Fruit fly (Drosophila melanogaster): ENCODE data around the gene CG3225.

The CG3225 gene

DNA sequence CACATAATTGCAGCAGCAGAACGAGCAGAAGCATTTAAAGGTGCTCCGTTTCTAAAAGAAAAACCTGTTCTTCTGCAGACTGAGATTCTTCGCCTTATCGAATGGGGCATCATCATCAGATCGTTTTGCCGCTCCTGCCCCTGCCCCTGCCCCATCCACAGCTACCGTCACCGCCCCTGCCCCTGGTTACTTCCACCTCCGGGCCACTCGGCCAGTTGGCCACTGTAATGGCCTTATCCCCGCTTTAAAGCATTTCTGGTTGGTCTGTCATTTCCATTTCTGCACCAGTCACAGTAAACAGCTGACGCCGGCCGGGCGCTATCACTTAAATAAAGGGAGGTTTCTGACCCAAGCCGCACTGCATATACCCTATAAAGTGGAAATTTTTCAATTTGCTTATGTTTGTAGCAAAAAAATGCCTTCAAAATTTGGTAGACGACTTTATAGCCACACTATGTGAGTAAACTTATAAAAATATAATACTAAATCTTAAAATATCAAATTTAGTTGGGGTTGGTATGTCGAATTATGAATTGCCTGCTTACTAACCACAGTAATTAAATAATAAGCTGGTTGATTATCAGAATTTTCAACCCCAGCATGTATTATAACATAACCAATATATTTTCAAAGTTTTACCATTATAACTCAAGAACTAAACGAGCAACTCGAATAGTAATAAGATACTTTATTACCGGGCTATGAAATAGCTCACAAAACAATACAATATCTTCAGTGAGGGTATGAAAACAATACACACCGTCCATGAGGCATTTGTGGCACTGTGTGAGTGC lies 7.2 kb downstream of the CG3225 start (continued):
- TF ChIP-seq CG15696 (tag; optimal IDR thresholded peaks at IDR 0.05) (peak; percentile 64), sens (GFP tag) (peak; percentile 92), tap (tag; optimal IDR thresholded peaks at IDR 0.05) (peak; percentile 36), PHDP (tag; optimal IDR thresholded peaks at IDR 0.05) (peak; percentile 48), br (optimal IDR thresholded peaks at IDR 0.05) (no peak), Ada2b (GFP tag; IDR thresholded peaks at IDR 0.05) (peak; percentile 42; the same call in 1 of the 2 replicates), CG18262 (tag; optimal IDR thresholded peaks at IDR 0.05) (peak; percentile 81), CG15479 (GFP tag; optimal IDR thresholded peaks at IDR 0.05) (no peak), CG3065 (GFP tag; optimal IDR thresholded peaks at IDR 0.05) (no peak), cas (GFP tag; IDR thresholded peaks at IDR 0.05) (no peak), stwl (tag; optimal IDR thresholded peaks at IDR 0.05) (no peak), CG8924 (tag; optimal IDR thresholded peaks at IDR 0.05) (peak; percentile 84), CG8765 (GFP tag; IDR thresholded peaks at IDR 0.05) (no peak), CG14441 (GFP tag; IDR thresholded peaks at IDR 0.05) (no peak), crol (GFP tag; IDR thresholded peaks at IDR 0.05) (peak; percentile 93), ssp (GFP tag; IDR thresholded peaks at IDR 0.05) (peak; percentile 60), CG5953 (GFP tag; IDR thresholded peaks at IDR 0.05) (no peak), fd102C (GFP tag; optimal IDR thresholded peaks at IDR 0.05) (no peak), CG12236 (GFP tag; optimal IDR thresholded peaks at IDR 0.05) (no peak), Sin3A (optimal IDR thresholded peaks at IDR 0.05) (no peak), her (GFP tag; optimal IDR thresholded peaks at IDR 0.05) (no peak), cg (GFP tag; optimal IDR thresholded peaks at IDR 0.05) (no peak), Camta (GFP tag; optimal IDR thresholded peaks at IDR 0.05) (no peak), CG3281 (GFP tag; optimal IDR thresholded peaks at IDR 0.05) (peak; percentile 83), Doc2 (GFP tag; IDR thresholded peaks at IDR 0.05) (no peak), kni (GFP tag; optimal IDR thresholded peaks at IDR 0.05) (peak; percentile 89), gcm2 (GFP tag; optimal IDR thresholded peaks at IDR 0.05) (no peak), insv (GFP tag; optimal IDR thresholded peaks at IDR 0.05) (peak in 1 of 2 experiments; percentile 7), CG9437 (GFP tag; optimal IDR thresholded peaks at IDR 0.05) (peak; percentile 86), tll (GFP tag; optimal IDR thresholded peaks at IDR 0.05) (no peak), CG13894 (tag; optimal IDR thresholded peaks at IDR 0.05) (no peak), Jarid2 (GFP tag; optimal IDR thresholded peaks at IDR 0.05) (peak; percentile 25), bab2 (GFP tag; optimal IDR thresholded peaks at IDR 0.05) (peak; percentile 45), CG18476 (GFP tag; optimal IDR thresholded peaks at IDR 0.05) (peak; percentile 60), otp (GFP tag; IDR thresholded peaks at IDR 0.05) (no peak), D19B (GFP tag; optimal IDR thresholded peaks at IDR 0.05) (peak; percentile 66), CG7963 (GFP tag; IDR thresholded peaks at IDR 0.05; ENCODE audit: partially characterized antibody) (no peak), CG4820 (GFP tag; optimal IDR thresholded peaks at IDR 0.05) (peak; percentile 51), slou (GFP tag; optimal IDR thresholded peaks at IDR 0.05) (peak; percentile 57), unpg (GFP tag; optimal IDR thresholded peaks at IDR 0.05) (peak; percentile 41), sens-2 (GFP tag; IDR thresholded peaks at IDR 0.05) (no peak), Elba2 (GFP tag; optimal IDR thresholded peaks at IDR 0.05) (no peak), CG18011 (GFP tag; optimal IDR thresholded peaks at IDR 0.05) (peak; percentile 22), chinmo (GFP tag; IDR thresholded peaks at IDR 0.05; ENCODE audit: partially characterized antibody) (no peak), Ravus (GFP tag; IDR thresholded peaks at IDR 0.05) (no peak), Xrp1 (GFP tag; IDR thresholded peaks at IDR 0.05) (peak; percentile 30; the same call in 1 of the 2 replicates), Hr39 (optimal IDR thresholded peaks at IDR 0.05) (no peak), ap (GFP tag; IDR thresholded peaks at IDR 0.05) (no peak), CG5245 (GFP tag; optimal IDR thresholded peaks at IDR 0.05) (no peak), sqz (GFP tag; optimal IDR thresholded peaks at IDR 0.05) (no peak), CG11695 (GFP tag; IDR thresholded peaks at IDR 0.05) (peak; percentile 32; the same call in 1 of the 3 replicates)

All from whole organism, embryonic.